Fruit fly (Drosophila melanogaster): ENCODE measurements around the gene Atg1.

dm6 chr3L:12794532-12794931, 10.4 kb downstream of the Atg1 start:
- TF ChIP-seq rgr (GFP tag; optimal IDR thresholded peaks at IDR 0.05) = no peak
- TF ChIP-seq sage (GFP tag; optimal IDR thresholded peaks at IDR 0.05) = no peak
- TF ChIP-seq lola (GFP tag; optimal IDR thresholded peaks at IDR 0.05) = no peak
- no peak for TF ChIP-seq h (GFP tag; optimal IDR thresholded peaks at IDR 0.05)
- no peak for TF ChIP-seq OdsH (GFP tag; optimal IDR thresholded peaks at IDR 0.05)
- TF ChIP-seq Myc (optimal IDR thresholded peaks at IDR 0.05) = no peak
- TF ChIP-seq N (GFP tag; optimal IDR thresholded peaks at IDR 0.05) = no peak
- no peak for TF ChIP-seq Vsx2 (GFP tag; optimal IDR thresholded peaks at IDR 0.05; ENCODE audit: partially characterized antibody)
- TF ChIP-seq jim (GFP tag; optimal IDR thresholded peaks at IDR 0.05) = no peak
- no peak for TF ChIP-seq Jra (GFP tag; optimal IDR thresholded peaks at IDR 0.05)
